Worm (Caenorhabditis elegans): Measurements from ENCODE around the gene ceh-21.

- TF ChIP-seq W03F9.2 (tag; optimal IDR thresholded peaks at IDR 0.05) (no peak), him-1 (tag; optimal IDR thresholded peaks at IDR 0.05) (no peak), dao-5 (tag; optimal IDR thresholded peaks at IDR 0.05) (no peak)
These were observed 26.4 kb downstream of the ceh-21 start, which contains the start of gene C14E2.1 for ce11 chrX:1826166-1826565.

Measured in whole organism, L4/young adult.